Worm (Caenorhabditis elegans): Measurements from ENCODE around the gene dnj-5.
"Not testable (repeated sequence)": the region's sequence is repeated elsewhere in the genome, so short reads cannot be mapped to it uniquely, and the experiment has no call there.

Gene dnj-5

ce11 chrII:6858201-6858600 is at the start of gene dnj-5:
Gene dnj-5 (minus strand): TSS chrII:6858301.
- no peak for TF ChIP-seq unc-62 (GFP tag; optimal IDR thresholded peaks at IDR 0.05)

ce11 chrII:6907657-6908056 is 49.6 kb upstream of the dnj-5 start, which contains the start of gene B0252.3:
Gene B0252.3 (minus strand): TSS chrII:6907757.
- TF ChIP-seq unc-62 (GFP tag; optimal IDR thresholded peaks at IDR 0.05): not testable (repeated sequence)

DNA sequence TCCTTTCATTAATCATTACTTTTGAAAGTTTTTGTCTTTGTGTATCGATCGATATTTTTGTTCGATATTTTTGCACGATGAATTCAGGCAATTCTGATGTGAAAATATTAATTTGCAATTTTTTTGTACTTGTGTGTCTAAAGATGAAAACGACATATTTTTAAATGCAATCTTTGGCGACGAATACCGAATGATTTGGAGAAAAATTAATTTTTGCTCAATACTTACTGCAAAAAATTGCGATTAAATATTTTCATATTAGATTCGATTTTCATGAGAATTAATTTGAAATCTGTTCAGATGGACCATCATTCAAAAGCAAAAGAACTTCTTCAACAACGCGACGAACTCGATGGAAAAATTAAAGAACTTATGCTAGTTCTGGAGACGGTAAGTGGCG is 43.7 kb upstream of the dnj-5 start, which contains the start of gene psmd-9:
psmd-9 (plus strand) TSS at position 301 of the 400 bp plus-strand sequence.
- no peak for TF ChIP-seq unc-62 (GFP tag; optimal IDR thresholded peaks at IDR 0.05)

ce11 chrII:6900708-6901107 is 42.6 kb upstream of the dnj-5 start:
- no peak for TF ChIP-seq unc-62 (GFP tag; optimal IDR thresholded peaks at IDR 0.05)

DNA sequence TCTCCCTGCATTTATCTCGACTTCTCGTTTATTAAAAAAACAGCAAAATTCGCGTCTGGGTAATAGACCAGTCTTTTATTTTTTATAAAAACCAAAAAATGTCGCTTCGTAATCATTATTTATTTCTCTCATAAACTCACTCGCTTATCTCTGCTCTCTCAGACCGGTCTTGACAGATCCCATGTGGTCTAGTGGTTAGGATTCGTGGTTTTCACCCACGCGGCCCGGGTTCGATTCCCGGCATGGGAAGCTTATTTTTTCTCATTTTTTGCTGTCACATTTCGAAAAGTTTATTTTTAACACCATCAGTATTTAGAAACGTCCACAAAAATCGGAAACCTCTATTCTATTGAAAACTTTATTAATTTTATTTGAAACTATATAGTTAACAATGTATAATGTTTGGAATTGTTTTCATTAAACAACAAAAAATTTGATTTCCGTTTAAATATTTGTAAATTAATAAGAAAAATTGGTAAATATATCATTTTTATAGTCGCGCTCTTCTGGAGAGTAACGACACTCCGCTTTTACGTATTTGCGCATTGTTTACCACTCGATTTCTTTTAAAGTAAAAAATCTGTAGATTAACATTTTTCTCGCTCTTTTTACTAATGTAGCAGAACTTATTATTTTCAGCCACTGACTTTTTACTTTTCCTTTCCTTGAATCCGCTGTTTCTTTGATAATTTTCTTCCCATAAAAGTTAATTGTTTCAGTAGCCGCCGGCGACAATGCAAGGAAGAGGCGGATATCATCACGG is 40.1 kb upstream of the dnj-5 start, which contains the start of gene hrpl-1:
hrpl-1 (plus strand) TSS at position 713 of the 763 bp plus-strand sequence.
- no peak for TF ChIP-seq unc-62 (GFP tag; optimal IDR thresholded peaks at IDR 0.05)

ce11 chrII:6897507-6897906 is 39.4 kb upstream of the dnj-5 start, which contains the start of gene C44B7.11:
Gene C44B7.11 (minus strand): TSS chrII:6897540.
- no peak for TF ChIP-seq unc-62 (GFP tag; optimal IDR thresholded peaks at IDR 0.05)

DNA sequence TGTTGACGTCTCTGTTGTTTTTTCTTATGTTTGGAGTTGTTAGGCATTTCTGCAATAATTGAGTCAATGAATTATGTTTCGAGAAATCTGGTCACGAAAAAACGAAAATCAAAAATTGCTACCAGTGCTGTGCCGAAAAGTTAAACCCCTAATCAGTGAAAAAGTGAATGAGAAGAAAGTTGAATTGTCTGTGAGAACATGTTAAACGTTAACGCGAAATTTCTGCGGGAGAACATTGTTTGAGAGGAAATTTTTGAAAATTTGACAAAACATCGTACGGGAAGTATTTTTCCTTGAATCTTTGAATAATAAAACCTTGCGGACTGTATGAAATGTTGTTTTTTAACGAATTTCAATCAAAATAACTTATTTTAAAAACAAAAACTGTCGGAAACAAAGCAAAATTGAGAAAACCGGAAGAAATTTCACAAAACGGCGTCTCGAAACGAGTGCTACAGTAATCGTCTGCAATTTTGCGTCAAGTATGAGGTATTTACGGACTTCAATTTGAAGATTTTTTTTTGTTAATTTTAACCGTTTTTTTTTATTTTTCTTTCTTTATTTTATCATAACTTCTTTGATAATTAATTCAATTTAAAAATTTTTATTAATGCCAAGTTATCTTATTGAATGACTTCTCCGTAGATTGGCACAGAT is 35.6 kb upstream of the dnj-5 start, which contains the start of gene adal-1:
adal-1 (minus strand) TSS at position 51 of the 657 bp plus-strand sequence.
- TF ChIP-seq unc-62 (GFP tag; optimal IDR thresholded peaks at IDR 0.05): no peak

DNA sequence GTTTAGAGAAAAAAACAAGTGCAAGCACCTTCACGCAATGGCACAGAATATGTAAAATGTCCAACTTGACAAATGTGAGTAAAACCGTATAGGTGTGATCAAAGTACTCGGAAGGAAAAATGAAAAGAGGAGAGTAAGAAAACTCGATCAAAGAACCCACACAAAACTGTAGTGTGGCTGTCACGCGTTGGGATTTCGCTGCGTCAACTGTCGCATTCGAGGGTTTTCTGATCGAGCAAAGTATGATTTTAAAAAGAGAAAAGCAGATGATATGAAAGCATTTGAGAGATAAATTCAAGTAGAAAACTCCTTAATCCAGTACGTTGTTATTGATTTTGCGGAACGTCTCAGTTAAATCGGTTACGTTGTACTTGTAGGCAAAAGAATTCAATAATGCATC is 33.7 kb upstream of the dnj-5 start:
- TF ChIP-seq unc-62 (GFP tag; optimal IDR thresholded peaks at IDR 0.05): no peak

- TF ChIP-seq unc-62 (GFP tag; optimal IDR thresholded peaks at IDR 0.05): no peak
Observed at ce11 chrII:6891176-6891575, 33.1 kb upstream of the dnj-5 start.

ce11 chrII:6890095-6890494 is 32.0 kb upstream of the dnj-5 start, which contains the start of gene acer-1:
Gene acer-1 (minus strand): TSS chrII:6890400.
- no peak for TF ChIP-seq unc-62 (GFP tag; optimal IDR thresholded peaks at IDR 0.05)

ce11 chrII:6889580-6889922 is 31.4 kb upstream of the dnj-5 start:
- no peak for TF ChIP-seq unc-62 (GFP tag; optimal IDR thresholded peaks at IDR 0.05)

DNA sequence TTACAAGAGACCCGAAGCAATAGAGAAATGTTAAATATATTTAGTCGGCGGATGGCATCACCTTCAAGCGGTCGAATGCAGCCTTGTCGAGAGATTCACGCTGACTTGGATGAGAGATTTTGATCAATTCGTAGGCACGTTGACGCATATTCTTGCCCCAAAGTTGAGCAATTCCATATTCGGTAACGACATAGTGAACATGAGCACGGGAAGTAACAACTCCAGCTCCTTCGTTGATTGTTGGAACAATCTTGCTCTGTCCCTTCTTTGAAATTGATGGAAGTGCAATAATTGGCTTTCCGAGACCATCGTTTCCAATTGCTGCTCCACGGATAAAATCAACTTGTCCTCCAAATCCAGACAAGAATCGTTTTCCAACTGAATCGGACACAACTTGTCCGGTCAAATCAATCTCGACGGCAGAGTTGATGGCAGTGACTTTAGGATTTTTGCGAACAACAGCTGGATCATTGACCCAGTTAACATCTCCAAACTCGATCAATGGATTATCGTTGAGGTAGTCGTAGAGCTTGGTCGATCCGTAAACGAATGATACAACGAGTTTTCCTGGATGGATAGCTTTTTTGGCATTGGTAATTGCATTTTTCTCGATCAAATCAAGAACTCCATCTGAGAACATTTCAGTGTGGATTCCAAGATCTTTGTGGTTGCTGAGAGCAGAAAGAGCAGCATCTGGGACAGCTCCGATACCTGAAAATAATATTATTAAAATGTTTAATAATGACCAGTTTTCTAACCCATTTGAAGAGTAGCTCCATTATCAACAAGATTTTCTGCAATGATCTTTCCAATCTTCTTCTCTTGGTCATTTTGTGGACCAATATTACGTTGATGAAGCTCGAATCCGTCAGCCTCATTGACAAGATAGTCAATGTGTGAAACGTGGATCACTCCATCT is 30.8 kb upstream of the dnj-5 start:
- TF ChIP-seq unc-62 (GFP tag; optimal IDR thresholded peaks at IDR 0.05): no peak

- no peak for TF ChIP-seq unc-62 (GFP tag; optimal IDR thresholded peaks at IDR 0.05)
Observed at ce11 chrII:6888211-6888610, 30.1 kb upstream of the dnj-5 start.

- TF ChIP-seq unc-62 (GFP tag; optimal IDR thresholded peaks at IDR 0.05): no peak
Observed at ce11 chrII:6887319-6888005, 29.4 kb upstream of the dnj-5 start, which contains the start of gene pmp-2. Gene pmp-2 (minus strand): TSS chrII:6887805.

ce11 chrII:6884568-6884967 is 26.5 kb upstream of the dnj-5 start:
- no peak for TF ChIP-seq unc-62 (GFP tag; optimal IDR thresholded peaks at IDR 0.05)
